Worm (Caenorhabditis elegans) whole organism, young adult: ENCODE measurements around the gene cgp-1.

Source experiments
- C06A6.2 ChIP-seq: fragments of 200-800 bp; sonication (Bioruptor generic); conservative IDR thresholded peaks from 2 replicates; pipeline ENCODE4 v1.3.6; 2022; ENCODE audit warnings: missing genetic modification characterization, missing compliant biosample characterization
- C17E4.6 ChIP-seq: fragments of 200-800 bp; sonication (Bioruptor generic); IDR thresholded peaks from 2 replicates; pipeline ENCODE4 v1.3.6; 2022; ENCODE audit warnings: missing genetic modification reagents, missing genetic modification characterization, missing compliant biosample characterization
- F10E7.11 ChIP-seq: sonication (generic microtip); optimal IDR thresholded peaks from 2 replicates; lab custom pipeline; 2017; ENCODE audit warnings: mild to moderate bottlenecking, missing genetic modification characterization, moderate library complexity, missing compliant biosample characterization
- F37B4.10 ChIP-seq: fragments of 200-800 bp; sonication (Bioruptor generic); IDR thresholded peaks from 2 replicates; pipeline ENCODE4 v1.3.6; 2022; ENCODE audit warnings: missing genetic modification characterization, missing compliant biosample characterization
- F49E8.2 ChIP-seq: sonication (generic microtip); optimal IDR thresholded peaks from 3 replicates; lab custom pipeline; 2017; ENCODE audit warnings: missing genetic modification characterization, mild to moderate bottlenecking, missing compliant biosample characterization, antibody characterized with exemption, moderate library complexity; ENCODE audit not compliant: insufficient read depth
- K11D2.4 ChIP-seq: fragments of 200-800 bp; sonication (Bioruptor generic); IDR thresholded peaks from 2 replicates; pipeline ENCODE4 v1.3.6; 2022; ENCODE audit warnings: missing genetic modification reagents, missing genetic modification characterization, missing compliant biosample characterization
- aptf-3 ChIP-seq: fragments of 200-800 bp; sonication (Bioruptor generic); IDR thresholded peaks from 2 replicates; pipeline ENCODE4 v1.3.6; 2022; ENCODE audit warnings: missing genetic modification characterization, missing compliant biosample characterization
- cebp-1 ChIP-seq, 2 experiments: fragments of 200-800 bp in 1 of 2; sonication (Bioruptor generic) in 1 of 2; sonication (generic microtip) in 1 of 2; IDR thresholded peaks in 1 of 2; optimal IDR thresholded peaks in 1 of 2; 2 replicates each; pipeline versions ENCODE4 v1.3.6 to Lab custom; 2017 to 2022; ENCODE audit warnings: missing compliant biosample characterization in 2 of 2, missing genetic modification characterization in 2 of 2, mild to moderate bottlenecking in 1 of 2, missing genetic modification reagents in 1 of 2, moderate library complexity in 1 of 2
- ceh-100 ChIP-seq: fragments of 200-800 bp; sonication (Bioruptor generic); IDR thresholded peaks from 2 replicates; pipeline ENCODE4 v1.3.6; 2022; ENCODE audit warnings: missing genetic modification reagents, missing genetic modification characterization, missing compliant biosample characterization
- ceh-27 ChIP-seq: fragments of 200-800 bp; sonication (Bioruptor generic); optimal IDR thresholded peaks from 2 replicates; lab custom pipeline; 2018; ENCODE audit warnings: mild to moderate bottlenecking, missing genetic modification characterization, moderate library complexity, missing compliant biosample characterization
- ceh-40 ChIP-seq: fragments of 200-800 bp; sonication (Bioruptor generic); IDR thresholded peaks from 2 replicates; pipeline ENCODE4 v1.3.6; 2022; ENCODE audit warnings: missing genetic modification characterization, missing compliant biosample characterization
- egrh-3 ChIP-seq: fragments of 200-800 bp; sonication (Bioruptor generic); IDR thresholded peaks from 2 replicates; pipeline ENCODE4 v1.3.6; 2022; ENCODE audit warnings: missing genetic modification reagents, missing genetic modification characterization, missing compliant biosample characterization
- gei-17 ChIP-seq: fragments of 200-800 bp; sonication (Bioruptor generic); optimal IDR thresholded peaks from 2 replicates; lab custom pipeline; 2018; ENCODE audit warnings: mild to moderate bottlenecking, missing genetic modification characterization, missing compliant biosample characterization
- hlh-12 ChIP-seq: sonication (generic microtip); optimal IDR thresholded peaks from 2 replicates; lab custom pipeline; 2016; ENCODE audit warnings: missing genetic modification characterization, missing compliant biosample characterization
- hlh-26 ChIP-seq: fragments of 200-800 bp; sonication (Bioruptor generic); conservative IDR thresholded peaks from 2 replicates; pipeline ENCODE4 v1.3.6; 2022; ENCODE audit warnings: missing genetic modification reagents, missing genetic modification characterization, missing compliant biosample characterization
- hmg-1.2 ChIP-seq: fragments of 200-800 bp; sonication (Bioruptor generic); IDR thresholded peaks from 2 replicates; pipeline ENCODE4 v1.3.6; 2022; ENCODE audit warnings: missing genetic modification reagents, missing genetic modification characterization, missing compliant biosample characterization
- hrde-1 ChIP-seq: sonication (generic microtip); optimal IDR thresholded peaks from 2 replicates; lab custom pipeline; 2016; ENCODE audit warnings: missing genetic modification characterization, mild to moderate bottlenecking, missing compliant biosample characterization, moderate library complexity, missing genotype, missing genetic modification reagents, borderline replicate concordance
- let-607 ChIP-seq, 2 experiments: fragments of 200-800 bp in 1 of 2; sonication (Bioruptor generic) in 1 of 2; sonication (generic microtip) in 1 of 2; optimal IDR thresholded peaks; 2 replicates each; lab custom pipeline; 2016 to 2018; ENCODE audit warnings: mild to moderate bottlenecking in 2 of 2, missing compliant biosample characterization in 2 of 2, missing genetic modification characterization in 2 of 2, moderate library complexity in 2 of 2, missing genotype in 1 of 2
- lin-26 ChIP-seq: fragments of 200-800 bp; sonication (Bioruptor generic); IDR thresholded peaks from 2 replicates; pipeline ENCODE4 v1.3.6; 2022; ENCODE audit warnings: missing genetic modification reagents, missing genetic modification characterization, missing compliant biosample characterization
- mcd-1 ChIP-seq: fragments of 200-800 bp; sonication (Bioruptor generic); IDR thresholded peaks from 2 replicates; pipeline ENCODE4 v1.3.6; 2022; ENCODE audit warnings: missing genetic modification reagents, missing genetic modification characterization, missing compliant biosample characterization
- mes-4 ChIP-seq: sonication (generic microtip); optimal IDR thresholded peaks from 2 replicates; lab custom pipeline; 2016; ENCODE audit warnings: missing genotype, missing genetic modification characterization, missing compliant biosample characterization
- nfyb-1 ChIP-seq: fragments of 200-800 bp; sonication (Bioruptor generic); IDR thresholded peaks from 2 replicates; pipeline ENCODE4 v1.3.6; 2022; ENCODE audit warnings: missing genetic modification reagents, missing genetic modification characterization, missing compliant biosample characterization
- nhr-27 ChIP-seq: fragments of 200-800 bp; sonication (Bioruptor generic); optimal IDR thresholded peaks from 2 replicates; lab custom pipeline; 2018; ENCODE audit warnings: mild to moderate bottlenecking, missing genetic modification characterization, moderate library complexity, missing compliant biosample characterization
- nhr-80 ChIP-seq: sonication (generic microtip); optimal IDR thresholded peaks from 2 replicates; lab custom pipeline; 2016; ENCODE audit warnings: missing genetic modification characterization, missing compliant biosample characterization
- nhr-90 ChIP-seq: sonication (generic microtip); optimal IDR thresholded peaks from 2 replicates; lab custom pipeline; 2016; ENCODE audit warnings: missing genotype, mild to moderate bottlenecking, missing genetic modification characterization, missing compliant biosample characterization
- pha-4 ChIP-seq: fragments of 150-350 bp; sonication (generic microtip); optimal IDR thresholded peaks from 2 replicates; lab custom pipeline; 2014; ENCODE audit warnings: missing biosample characterization, missing genetic modification reagents, missing genetic modification characterization
- rpc-1 ChIP-seq, 2 experiments: fragments of 150-350 bp in 1 of 2; sonication (generic microtip) in 1 of 2; optimal IDR thresholded peaks; 2 replicates each; lab custom pipeline; 2014 to 2018; ENCODE audit warnings: missing biosample characterization in 1 of 2, missing genetic modification characterization in 1 of 2, missing genetic modification reagents in 1 of 2, missing genotype in 1 of 2
- sea-2 ChIP-seq: fragments of 200-800 bp; sonication (Bioruptor generic); IDR thresholded peaks from 2 replicates; pipeline ENCODE4 v1.3.6; 2022; ENCODE audit warnings: missing genetic modification characterization, missing compliant biosample characterization
- tbp1 ChIP-seq: fragments of 200-800 bp; sonication (Bioruptor generic); optimal IDR thresholded peaks from 2 replicates; lab custom pipeline; 2018; ENCODE audit warnings: mild to moderate bottlenecking, missing genetic modification characterization, missing compliant biosample characterization
- xnd-1 ChIP-seq: sonication (generic microtip); optimal IDR thresholded peaks from 2 replicates; lab custom pipeline; 2016; ENCODE audit warnings: missing genotype, missing genetic modification reagents, missing genetic modification characterization, missing compliant biosample characterization
- zim-3 ChIP-seq: sonication (generic microtip); optimal IDR thresholded peaks from 2 replicates; lab custom pipeline; 2017; ENCODE audit warnings: mild to moderate bottlenecking, missing genetic modification characterization, moderate library complexity, missing compliant biosample characterization
- ztf-22 ChIP-seq: fragments of 200-800 bp; sonication (Bioruptor generic); optimal IDR thresholded peaks from 2 replicates; lab custom pipeline; 2018; ENCODE audit warnings: mild to moderate bottlenecking, missing genetic modification characterization, moderate library complexity, missing compliant biosample characterization
- ztf-6 ChIP-seq: fragments of 200-800 bp; sonication (Bioruptor generic); IDR thresholded peaks from 2 replicates; pipeline ENCODE4 v1.3.6; 2022; ENCODE audit warnings: missing genetic modification reagents, missing genetic modification characterization, missing compliant biosample characterization

Gene cgp-1

ce11 chrV:122750-123149 lies at the start of gene cgp-1:
TSS of gene cgp-1 (minus strand) at chrV:122789.
- TF ChIP-seq gei-17 (no peak), C17E4.6 (no peak), ztf-6 (GFP tag; lab: Robert Waterston, UW) (no peak), F49E8.2 (tag; lab: Kevin White, UChicago) (no peak), hmg-1.2 (GFP tag; lab: Robert Waterston, UW) (peak; percentile 9; the same call in 1 of the 2 replicates), nfyb-1 (GFP tag; lab: Robert Waterston, UW) (no peak), let-607 (tag; optimal IDR thresholded peaks at IDR 0.05; lab: Kevin White, UChicago) (peak in 1 of 2 experiments; percentile 11), K11D2.4 (GFP tag; lab: Robert Waterston, UW) (no peak), ceh-40 (no peak), cebp-1 (GFP tag; IDR thresholded peaks at IDR 0.05; lab: Robert Waterston, UW) (no peak), cebp-1 (tag; optimal IDR thresholded peaks at IDR 0.05; lab: Kevin White, UChicago) (no peak), pha-4 (tag; lab: Kevin White, UChicago) (no peak), mes-4 (tag; lab: Kevin White, UChicago) (no peak)

- TF ChIP-seq hrde-1 (no peak), tbp1 (no peak), nhr-27 (tag; lab: Kevin White, UChicago) (no peak), aptf-3 (GFP tag; lab: Robert Waterston, UW) (no peak), lin-26 (GFP tag; lab: Robert Waterston, UW) (no peak), hlh-12 (tag; lab: Kevin White, UChicago) (no peak), C06A6.2 (GFP tag; lab: Robert Waterston, UW) (no peak), rpc-1 (optimal IDR thresholded peaks at IDR 0.05; lab: Kevin White, UChicago) (no peak), rpc-1 (tag; optimal IDR thresholded peaks at IDR 0.05; lab: Kevin White, UChicago) (no peak), nhr-80 (tag; lab: Kevin White, UChicago) (no peak)
- TF ChIP-seq, all 124 proteins: peak for 0
Measured at ce11 chrV:172110-172509, 49.5 kb upstream of the cgp-1 start, which contains the start of gene cfap-36. TSS of gene cfap-36 (minus strand) at chrV:172210.

- TF ChIP-seq F10E7.11 (tag; lab: Kevin White, UChicago) (no peak), zim-3 (no peak), nhr-90 (no peak), hlh-26 (no peak), ceh-27 (GFP tag; lab: Kevin White, UChicago) (no peak), ztf-22 (GFP tag; lab: Kevin White, UChicago) (no peak), mcd-1 (no peak), rpc-1 (optimal IDR thresholded peaks at IDR 0.05; lab: Kevin White, UChicago) (no peak), rpc-1 (tag; optimal IDR thresholded peaks at IDR 0.05; lab: Kevin White, UChicago) (no peak), egrh-3 (GFP tag; lab: Robert Waterston, UW) (no peak), sea-2 (GFP tag; lab: Robert Waterston, UW) (no peak), aptf-3 (GFP tag; lab: Robert Waterston, UW) (no peak), C06A6.2 (GFP tag; lab: Robert Waterston, UW) (no peak), ceh-100 (GFP tag; lab: Robert Waterston, UW) (no peak), xnd-1 (no peak), F37B4.10 (no peak)
Measured at ce11 chrV:166687-167086, 44.1 kb upstream of the cgp-1 start, which contains the start of gene Y108G3AL.2. TSS of gene Y108G3AL.2 (plus strand) at chrV:166987.
